Fruit fly (Drosophila melanogaster): Measurements from ENCODE around the gene CG6420.

DNA sequence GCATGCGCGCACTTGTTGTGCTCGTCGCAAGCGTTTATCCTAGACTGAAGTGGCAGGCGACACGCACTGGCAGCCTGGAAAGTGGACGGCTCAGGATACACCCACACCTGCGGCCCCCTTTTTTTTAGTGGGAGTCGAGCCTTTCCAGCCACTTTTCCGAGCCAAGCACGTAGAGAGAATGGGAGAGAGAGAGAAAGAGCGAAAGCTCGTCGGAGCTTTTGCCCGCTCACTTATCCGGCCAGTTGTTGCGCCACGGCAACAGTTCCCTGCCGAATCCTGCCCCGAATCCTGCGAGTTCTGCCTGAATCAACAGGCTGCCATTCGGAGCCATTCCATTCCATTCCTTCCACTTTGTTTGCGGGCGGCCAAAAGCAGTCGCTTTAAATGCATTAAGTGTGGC, 43.1 kb downstream of the CG6420 start, which contains the start of gene beat-VII:
- TF ChIP-seq brk (GFP tag; optimal IDR thresholded peaks at IDR 0.05) (no peak), Hr78 (GFP tag; optimal IDR thresholded peaks at IDR 0.05) (no peak), fru (GFP tag; optimal IDR thresholded peaks at IDR 0.05) (no peak), dmrt93B (GFP tag; optimal IDR thresholded peaks at IDR 0.05) (no peak), Jra (GFP tag; optimal IDR thresholded peaks at IDR 0.05) (no peak), Hnf4 (GFP tag; optimal IDR thresholded peaks at IDR 0.05) (no peak), Dfd (GFP tag; optimal IDR thresholded peaks at IDR 0.05) (no peak), Myc (optimal IDR thresholded peaks at IDR 0.05) (no peak), br (GFP tag; optimal IDR thresholded peaks at IDR 0.05) (no peak), Abd-B (GFP tag; optimal IDR thresholded peaks at IDR 0.05) (no peak), OdsH (GFP tag; optimal IDR thresholded peaks at IDR 0.05) (no peak), GATAd (GFP tag; optimal IDR thresholded peaks at IDR 0.05) (no peak), Mio (GFP tag; optimal IDR thresholded peaks at IDR 0.05) (no peak), h (GFP tag; optimal IDR thresholded peaks at IDR 0.05) (no peak)

All from whole organism, wandering third instar larva.